Worm (Caenorhabditis elegans): ENCODE measurements around the gene str-68.

- TF ChIP-seq W03F9.2 (tag; optimal IDR thresholded peaks at IDR 0.05) (no peak), him-1 (tag; optimal IDR thresholded peaks at IDR 0.05) (no peak), dao-5 (tag; optimal IDR thresholded peaks at IDR 0.05) (no peak)
These were observed 47.7 kb upstream of the str-68 start, which contains the start of gene srab-7 for ce11 chrV:3155072-3155471.

All from whole organism, L4/young adult.